Worm (Caenorhabditis elegans): ENCODE results near the gene ssq-2.
A peak's percentile ranks its signal among the peaks of the same experiment; 100 is the strongest.

The ssq-2 gene

DNA sequence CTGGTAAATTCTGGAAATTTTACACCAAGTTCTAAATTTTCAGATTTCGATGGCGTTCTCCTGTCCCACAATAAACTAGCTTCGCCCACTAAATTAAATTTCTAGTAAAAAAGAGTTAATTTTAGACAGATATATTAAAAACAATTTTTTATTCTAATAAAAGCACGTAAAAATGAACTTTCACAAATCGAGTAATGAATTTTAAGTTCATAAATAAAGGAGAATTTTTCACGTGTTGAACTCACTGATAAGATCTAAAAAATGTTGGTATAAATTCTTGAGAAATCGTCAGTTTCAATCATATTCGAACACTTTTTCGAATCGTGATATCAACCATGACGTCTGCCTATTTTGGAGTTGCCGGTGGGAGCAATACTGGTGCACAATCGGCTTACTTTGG lies at the start of gene ssq-2:
TSS of gene ssq-2 (plus strand) at position 301 of the 400 bp plus-strand sequence.
- no peak for TF ChIP-seq lin-35 (GFP tag; optimal IDR thresholded peaks at IDR 0.05)
- no peak for TF ChIP-seq nhr-12 (tag; optimal IDR thresholded peaks at IDR 0.05)
- no peak for TF ChIP-seq unc-86 (tag; optimal IDR thresholded peaks at IDR 0.05)
- no peak for TF ChIP-seq hlh-17 (GFP tag; optimal IDR thresholded peaks at IDR 0.05; ENCODE audit: borderline replicate concordance)
- no peak for TF ChIP-seq sox-4 (tag; optimal IDR thresholded peaks at IDR 0.05)
- no peak for TF ChIP-seq nhr-20 (tag; optimal IDR thresholded peaks at IDR 0.05)
- TF ChIP-seq snpc-4 (tag; optimal IDR thresholded peaks at IDR 0.05) = no peak
- no peak for TF ChIP-seq mep-1 (tag; optimal IDR thresholded peaks at IDR 0.05)
- no peak for TF ChIP-seq elt-2 (tag; optimal IDR thresholded peaks at IDR 0.05)
- no peak for TF ChIP-seq nhr-71 (tag; optimal IDR thresholded peaks at IDR 0.05)
- no peak for TF ChIP-seq nhr-84 (tag; optimal IDR thresholded peaks at IDR 0.05)

DNA sequence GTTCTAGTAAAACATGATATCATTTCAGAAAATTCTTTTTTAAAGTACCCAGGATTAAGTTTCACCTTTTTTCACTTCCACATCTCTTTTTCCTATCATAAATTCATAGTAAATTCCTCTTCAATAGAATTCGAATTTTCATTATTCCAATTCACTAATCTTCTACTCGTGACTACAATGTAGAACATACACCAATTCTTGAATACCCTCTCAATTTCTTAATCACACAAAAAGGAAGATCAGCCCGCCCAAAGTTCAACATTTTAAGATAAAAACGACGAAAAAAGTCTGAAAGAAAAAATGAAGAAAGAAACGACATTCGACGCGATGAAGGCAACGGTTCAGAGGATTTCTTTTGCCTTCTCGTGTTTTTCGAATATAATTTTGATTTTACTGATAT lies 42.1 kb upstream of the ssq-2 start, which contains the start of gene str-163:
TSS of gene str-163 (plus strand) at position 301 of the 400 bp plus-strand sequence.
- TF ChIP-seq dsc-1 (tag; optimal IDR thresholded peaks at IDR 0.05) (peak; percentile 55), jun-1 (tag; optimal IDR thresholded peaks at IDR 0.05) (no peak), pax-3 (tag; optimal IDR thresholded peaks at IDR 0.05) (peak; percentile 39), sox-4 (tag; optimal IDR thresholded peaks at IDR 0.05) (peak; percentile 44), fkh-8 (tag; optimal IDR thresholded peaks at IDR 0.05) (peak; percentile 39)

DNA sequence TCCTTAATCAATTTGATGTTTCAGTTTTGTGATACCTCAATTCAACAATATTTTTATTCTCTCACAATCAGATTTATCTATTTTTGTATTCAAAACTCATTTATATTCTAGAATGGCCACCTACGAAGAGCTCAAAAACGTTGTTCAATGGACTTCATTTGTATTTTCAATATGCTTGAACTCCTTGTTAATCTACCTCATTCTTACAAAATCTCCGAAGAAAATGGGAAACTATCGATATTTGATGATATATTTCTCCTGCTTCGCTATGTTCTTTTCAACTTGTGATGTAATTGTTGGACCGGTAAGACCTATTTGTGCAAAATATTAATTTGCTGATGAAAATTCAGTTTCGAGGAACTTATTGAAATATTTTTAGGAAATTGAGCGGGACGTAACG lies 35.3 kb upstream of the ssq-2 start, which contains the start of gene str-164:
TSS of gene str-164 (plus strand) at position 113 of the 400 bp plus-strand sequence.
- TF ChIP-seq vab-15 (tag; optimal IDR thresholded peaks at IDR 0.05) (no peak), efl-1 (optimal IDR thresholded peaks at IDR 0.05) (no peak), efl-1 (GFP tag; optimal IDR thresholded peaks at IDR 0.05 in 1 of 2) (peak in 1 of 2 experiments; percentile 76)

DNA sequence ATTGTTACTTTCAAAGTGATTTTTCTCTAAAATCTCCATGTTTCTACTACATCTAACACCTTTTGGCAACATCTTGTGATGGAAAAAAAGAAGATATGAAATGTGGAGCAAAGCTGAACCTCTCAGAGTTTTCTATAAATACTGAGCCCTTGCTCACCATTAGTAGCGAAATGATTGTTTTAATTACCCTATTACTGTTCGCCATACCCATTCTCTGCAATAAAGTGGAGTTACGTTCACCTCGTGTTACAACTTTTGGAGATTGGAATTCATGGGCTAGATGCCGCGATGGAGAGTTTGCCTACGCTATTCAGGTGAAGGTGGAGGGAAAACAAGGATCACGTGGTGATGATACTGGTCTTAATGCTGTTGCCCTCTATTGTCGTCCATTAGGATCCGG lies 32.1 kb upstream of the ssq-2 start, which contains the start of gene txt-3:
TSS of gene txt-3 (plus strand) at position 125 of the 400 bp plus-strand sequence.
- TF ChIP-seq C16A3.4 (tag; optimal IDR thresholded peaks at IDR 0.05) = no peak
- no peak for TF ChIP-seq pax-3 (tag; optimal IDR thresholded peaks at IDR 0.05)
- TF ChIP-seq pag-3 (tag; optimal IDR thresholded peaks at IDR 0.05; ENCODE audit: borderline replicate concordance, insufficient read depth) = no peak
- no peak for TF ChIP-seq tlp-1 (tag; optimal IDR thresholded peaks at IDR 0.05)
- TF ChIP-seq ztf-4 (tag; optimal IDR thresholded peaks at IDR 0.05) = no peak
- TF ChIP-seq fkh-8 (tag; optimal IDR thresholded peaks at IDR 0.05) = no peak
- TF ChIP-seq C34B4.2 (tag; optimal IDR thresholded peaks at IDR 0.05) = no peak
- no peak for TF ChIP-seq aly-2 (tag; optimal IDR thresholded peaks at IDR 0.05)
- TF ChIP-seq swsn-7 (tag; optimal IDR thresholded peaks at IDR 0.05) = no peak
- no peak for TF ChIP-seq mab-9 (GFP tag; IDR thresholded peaks at IDR 0.05)
- no peak for TF ChIP-seq lsy-2 (tag; optimal IDR thresholded peaks at IDR 0.05)
- no peak for TF ChIP-seq nhr-77 (tag; optimal IDR thresholded peaks at IDR 0.05)
- TF ChIP-seq nhr-28 (tag; optimal IDR thresholded peaks at IDR 0.05) = no peak
- no peak for TF ChIP-seq ceh-88 (GFP tag; IDR thresholded peaks at IDR 0.05)
- no peak for TF ChIP-seq ceh-8 (GFP tag; optimal IDR thresholded peaks at IDR 0.05)
- TF ChIP-seq fos-1 (tag; optimal IDR thresholded peaks at IDR 0.05) = no peak
- TF ChIP-seq hlh-4 (tag; optimal IDR thresholded peaks at IDR 0.05) = no peak
- TF ChIP-seq unc-130 (tag; optimal IDR thresholded peaks at IDR 0.05) = no peak
- TF ChIP-seq jun-1 (tag; optimal IDR thresholded peaks at IDR 0.05) = no peak

DNA sequence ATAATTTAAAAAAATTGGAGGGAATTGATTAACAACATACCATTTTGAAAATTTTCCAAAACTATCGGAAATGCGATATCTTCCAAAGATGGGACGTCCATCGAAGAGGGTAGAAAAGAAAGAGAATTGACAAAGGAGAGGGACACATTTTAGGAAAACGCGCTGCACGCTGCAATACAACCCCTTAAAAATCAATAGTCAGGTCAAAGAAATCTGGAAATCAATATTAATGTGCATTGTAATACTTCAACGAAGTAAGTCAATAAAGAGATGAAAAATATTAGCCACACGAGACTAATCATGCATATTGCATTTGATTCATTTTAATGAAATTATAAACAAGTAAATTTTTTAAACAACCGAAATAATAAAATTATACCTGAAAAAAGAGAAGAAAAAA lies 26.5 kb upstream of the ssq-2 start, which contains the start of gene Y9C9A.13:
TSS of gene Y9C9A.13 (minus strand) at position 101 of the 400 bp plus-strand sequence.
- TF ChIP-seq lin-14 (GFP tag; optimal IDR thresholded peaks at IDR 0.05) (no peak), lir-3 (tag; optimal IDR thresholded peaks at IDR 0.05; ENCODE audit: poor library complexity) (no peak), ceh-90 (tag; optimal IDR thresholded peaks at IDR 0.05) (no peak), nhr-12 (tag; optimal IDR thresholded peaks at IDR 0.05) (no peak), pax-3 (tag; optimal IDR thresholded peaks at IDR 0.05) (no peak), aly-2 (tag; optimal IDR thresholded peaks at IDR 0.05) (no peak), ztf-4 (tag; optimal IDR thresholded peaks at IDR 0.05) (no peak), lin-13 (GFP tag; optimal IDR thresholded peaks at IDR 0.05) (no peak), snu-23 (GFP tag; optimal IDR thresholded peaks at IDR 0.05) (no peak), lsy-2 (tag; optimal IDR thresholded peaks at IDR 0.05) (no peak), snpc-4 (tag; optimal IDR thresholded peaks at IDR 0.05) (no peak), unc-30 (tag; optimal IDR thresholded peaks at IDR 0.05) (no peak), ces-1 (GFP tag; optimal IDR thresholded peaks at IDR 0.05) (no peak), jun-1 (tag; optimal IDR thresholded peaks at IDR 0.05) (no peak), Y116A8C.19 (tag; optimal IDR thresholded peaks at IDR 0.05; ENCODE audit: borderline replicate concordance) (no peak), dsc-1 (tag; optimal IDR thresholded peaks at IDR 0.05) (no peak), egl-13 (tag; optimal IDR thresholded peaks at IDR 0.05) (no peak), skn-1 (tag; optimal IDR thresholded peaks at IDR 0.05) (no peak), F16B12.6 (tag; optimal IDR thresholded peaks at IDR 0.05) (no peak), nhr-85 (tag) (no peak)

Measured in whole organism, L1 larva.